Worm (Caenorhabditis elegans): ENCODE results near the gene mak-2.

- TF ChIP-seq W03F9.2 (tag; optimal IDR thresholded peaks at IDR 0.05) (no peak), him-1 (tag; optimal IDR thresholded peaks at IDR 0.05) (no peak)
Measured at ce11 chrIV:914856-915255, 29.7 kb downstream of the mak-2 start.

All from whole organism, L4/young adult.